Worm (Caenorhabditis elegans): ENCODE results near the gene Y82E9BL.12.

DNA sequence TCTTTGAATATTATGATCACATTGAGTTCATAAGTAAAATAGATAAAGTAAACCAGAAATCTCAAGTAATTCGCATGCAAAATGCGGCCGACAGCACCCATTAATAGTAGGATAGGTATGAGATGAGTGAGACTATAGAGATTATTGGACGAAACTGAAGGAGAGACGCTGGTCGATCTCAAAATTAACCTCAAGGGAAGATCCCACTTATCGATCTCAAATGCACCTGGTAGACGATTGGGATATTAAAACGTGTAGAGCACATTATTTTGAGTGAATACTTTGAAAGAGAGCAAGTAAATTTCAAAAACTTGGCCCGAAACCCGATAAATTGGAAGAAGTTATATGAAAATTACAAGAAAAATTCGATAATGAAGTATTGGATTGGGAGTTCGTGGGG lies 36.7 kb downstream of the Y82E9BL.12 start, which contains the start of gene Y82E9BL.6:
- TF ChIP-seq ztf-11 (tag; optimal IDR thresholded peaks at IDR 0.05) (no peak), mep-1 (tag; optimal IDR thresholded peaks at IDR 0.05) (no peak), blmp-1 (tag; optimal IDR thresholded peaks at IDR 0.05) (no peak), snpc-4 (tag; optimal IDR thresholded peaks at IDR 0.05) (no peak), lin-13 (tag; optimal IDR thresholded peaks at IDR 0.05) (no peak), sptf-1 (tag; optimal IDR thresholded peaks at IDR 0.05) (no peak), nhr-2 (tag; optimal IDR thresholded peaks at IDR 0.05) (no peak), nhr-12 (tag; optimal IDR thresholded peaks at IDR 0.05) (no peak), unc-39 (tag; optimal IDR thresholded peaks at IDR 0.05) (no peak), pha-4 (tag; optimal IDR thresholded peaks at IDR 0.05) (no peak), ces-1 (GFP tag; optimal IDR thresholded peaks at IDR 0.05) (no peak), elt-1 (tag; optimal IDR thresholded peaks at IDR 0.05; ENCODE audit: borderline replicate concordance, insufficient read depth) (no peak), nhr-237 (tag; optimal IDR thresholded peaks at IDR 0.05) (no peak)

Data from whole organism, mixed stage, embryonic.